Fruit fly (Drosophila melanogaster): ENCODE measurements around the gene CG8128.

The CG8128 gene

dm6 chrX:15703720-15704206 is 6.5 kb downstream of the CG8128 start, which contains the start of the genes Pis and Hap40:
Gene Pis (minus strand): TSS chrX:15703770.
Gene Hap40 (plus strand): TSS chrX:15704125.
- TF ChIP-seq psq (optimal IDR thresholded peaks at IDR 0.05) (no peak), Dll (optimal IDR thresholded peaks at IDR 0.05) (no peak), pan (optimal IDR thresholded peaks at IDR 0.05) (no peak), EcR (GFP tag; optimal IDR thresholded peaks at IDR 0.05) (no peak), CG8478 (optimal IDR thresholded peaks at IDR 0.05) (no peak), usp (GFP tag; optimal IDR thresholded peaks at IDR 0.05) (no peak)

dm6 chrX:15709624-15709983 is 12.3 kb downstream of the CG8128 start:
- TF ChIP-seq CG8478 (optimal IDR thresholded peaks at IDR 0.05) (no peak), usp (GFP tag; optimal IDR thresholded peaks at IDR 0.05) (no peak), pan (optimal IDR thresholded peaks at IDR 0.05) (no peak), psq (optimal IDR thresholded peaks at IDR 0.05) (no peak), Dll (optimal IDR thresholded peaks at IDR 0.05) (no peak), EcR (GFP tag; optimal IDR thresholded peaks at IDR 0.05) (no peak)

- TF ChIP-seq CG8478 (optimal IDR thresholded peaks at IDR 0.05): peak; percentile 52
- no peak for TF ChIP-seq EcR (GFP tag; optimal IDR thresholded peaks at IDR 0.05)
- no peak for TF ChIP-seq psq (optimal IDR thresholded peaks at IDR 0.05)
- no peak for TF ChIP-seq usp (GFP tag; optimal IDR thresholded peaks at IDR 0.05)
Measured at dm6 chrX:15709984-15710750, 12.9 kb downstream of the CG8128 start, which contains the start of the genes CG9281 and CG15601. Gene CG9281 (minus strand): TSS chrX:15710539. Gene CG15601 (plus strand): TSS chrX:15710647.

- TF ChIP-seq pan (optimal IDR thresholded peaks at IDR 0.05) (no peak), EcR (GFP tag; optimal IDR thresholded peaks at IDR 0.05) (no peak), Dll (optimal IDR thresholded peaks at IDR 0.05) (no peak), psq (optimal IDR thresholded peaks at IDR 0.05) (no peak), CG8478 (optimal IDR thresholded peaks at IDR 0.05) (no peak), usp (GFP tag; optimal IDR thresholded peaks at IDR 0.05) (no peak)
Measured at dm6 chrX:15710751-15711179, 13.5 kb downstream of the CG8128 start.

- TF ChIP-seq usp (GFP tag; optimal IDR thresholded peaks at IDR 0.05) (no peak), pan (optimal IDR thresholded peaks at IDR 0.05) (no peak), EcR (GFP tag; optimal IDR thresholded peaks at IDR 0.05) (no peak), Dll (optimal IDR thresholded peaks at IDR 0.05) (no peak), psq (optimal IDR thresholded peaks at IDR 0.05) (no peak), CG8478 (optimal IDR thresholded peaks at IDR 0.05) (no peak)
Measured at dm6 chrX:15712409-15712808, 15.1 kb downstream of the CG8128 start, which contains the start of gene HUWE1. Gene HUWE1 (plus strand): TSS chrX:15712628.

- TF ChIP-seq Dll (optimal IDR thresholded peaks at IDR 0.05) (no peak), pan (optimal IDR thresholded peaks at IDR 0.05) (no peak), CG8478 (optimal IDR thresholded peaks at IDR 0.05) (no peak), EcR (GFP tag; optimal IDR thresholded peaks at IDR 0.05) (no peak), psq (optimal IDR thresholded peaks at IDR 0.05) (no peak), usp (GFP tag; optimal IDR thresholded peaks at IDR 0.05) (no peak)
Measured at dm6 chrX:15731968-15732367, 34.7 kb downstream of the CG8128 start, which contains the start of gene CG8191. Gene CG8191 (plus strand): TSS chrX:15732178.

dm6 chrX:15733192-15733892 is 36.0 kb downstream of the CG8128 start:
- TF ChIP-seq pan (optimal IDR thresholded peaks at IDR 0.05): no peak
- no peak for TF ChIP-seq CG8478 (optimal IDR thresholded peaks at IDR 0.05)
- no peak for TF ChIP-seq EcR (GFP tag; optimal IDR thresholded peaks at IDR 0.05)
- TF ChIP-seq usp (GFP tag; optimal IDR thresholded peaks at IDR 0.05): no peak
- no peak for TF ChIP-seq psq (optimal IDR thresholded peaks at IDR 0.05)
- no peak for TF ChIP-seq Dll (optimal IDR thresholded peaks at IDR 0.05)

- TF ChIP-seq Dll (optimal IDR thresholded peaks at IDR 0.05): no peak
- no peak for TF ChIP-seq pan (optimal IDR thresholded peaks at IDR 0.05)
Measured at dm6 chrX:15733995-15734394, 36.7 kb downstream of the CG8128 start, which contains the start of the genes CG12379 and MagR. Gene CG12379 (minus strand): TSS chrX:15733996. Gene MagR (plus strand): TSS chrX:15734270.

- TF ChIP-seq Dll (optimal IDR thresholded peaks at IDR 0.05) (no peak), pan (optimal IDR thresholded peaks at IDR 0.05) (no peak), usp (GFP tag; optimal IDR thresholded peaks at IDR 0.05) (no peak), CG8478 (optimal IDR thresholded peaks at IDR 0.05) (no peak), psq (optimal IDR thresholded peaks at IDR 0.05) (no peak), EcR (GFP tag; optimal IDR thresholded peaks at IDR 0.05) (no peak)
Measured at dm6 chrX:15737110-15737509, 39.8 kb downstream of the CG8128 start, which contains the start of gene Arp6. Gene Arp6 (minus strand): TSS chrX:15737120.

dm6 chrX:15738890-15739550 is 41.7 kb downstream of the CG8128 start, which contains the start of the genes CG11679 and CG8206:
Gene CG11679 (minus strand): TSS chrX:15738954.
Gene CG8206 (plus strand): TSS chrX:15739230.
- TF ChIP-seq CG8478 (optimal IDR thresholded peaks at IDR 0.05): no peak
- no peak for TF ChIP-seq EcR (GFP tag; optimal IDR thresholded peaks at IDR 0.05)
- no peak for TF ChIP-seq usp (GFP tag; optimal IDR thresholded peaks at IDR 0.05)

dm6 chrX:15740288-15740726 is 43.0 kb downstream of the CG8128 start:
- TF ChIP-seq psq (optimal IDR thresholded peaks at IDR 0.05) (no peak), EcR (GFP tag; optimal IDR thresholded peaks at IDR 0.05) (no peak), usp (GFP tag; optimal IDR thresholded peaks at IDR 0.05) (no peak), CG8478 (optimal IDR thresholded peaks at IDR 0.05) (no peak), Dll (optimal IDR thresholded peaks at IDR 0.05) (no peak), pan (optimal IDR thresholded peaks at IDR 0.05) (no peak)

All from whole organism.